Fruit fly (Drosophila melanogaster): ENCODE data around the gene neb.

Gene neb

DNA sequence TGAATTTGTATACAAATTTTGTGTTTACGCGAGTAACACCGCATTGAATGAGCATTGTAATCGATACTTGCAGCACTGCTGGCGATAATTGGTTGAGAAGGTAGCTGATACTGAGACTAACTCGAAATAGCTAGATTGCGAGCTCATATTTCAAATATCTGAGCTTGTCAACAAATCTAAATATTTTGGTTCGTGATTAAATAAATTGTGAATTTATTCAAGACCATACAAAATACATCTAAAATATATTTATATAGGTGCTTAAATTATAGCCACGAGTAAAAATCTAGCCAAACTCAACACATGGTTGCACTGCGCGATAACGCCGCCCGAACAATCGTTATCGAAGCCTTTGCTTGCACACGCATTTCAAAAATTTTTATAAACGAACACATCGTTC lies 18.2 kb downstream of the neb start, which contains the start of the genes Taf13 and nesd:
Taf13 (minus strand) TSS at position 56 of the 400 bp plus-strand sequence.
nesd (plus strand) TSS at position 179 of the 400 bp plus-strand sequence.
- TF ChIP-seq rn (GFP tag; IDR thresholded peaks at IDR 0.05): no peak
- TF ChIP-seq CG8301 (tag; optimal IDR thresholded peaks at IDR 0.05): no peak
- TF ChIP-seq fd96Ca (GFP tag; IDR thresholded peaks at IDR 0.05): no peak
- TF ChIP-seq CG17806 (tag; optimal IDR thresholded peaks at IDR 0.05): peak; percentile 19
- no peak for TF ChIP-seq Pif1A (GFP tag; optimal IDR thresholded peaks at IDR 0.05)
- no peak for TF ChIP-seq CG9948 (tag; optimal IDR thresholded peaks at IDR 0.05)
- TF ChIP-seq EcR (GFP tag; optimal IDR thresholded peaks at IDR 0.05): no peak
- TF ChIP-seq CG8159 (tag; optimal IDR thresholded peaks at IDR 0.05): peak; percentile 44
- no peak for TF ChIP-seq CG32121 (GFP tag; IDR thresholded peaks at IDR 0.05)
- no peak for TF ChIP-seq CG4496 (GFP tag; IDR thresholded peaks at IDR 0.05)
- TF ChIP-seq CG14655 (GFP tag; optimal IDR thresholded peaks at IDR 0.05): no peak
- no peak for TF ChIP-seq CG12605 (GFP tag; IDR thresholded peaks at IDR 0.05)
- TF ChIP-seq CG13204 (GFP tag; optimal IDR thresholded peaks at IDR 0.05): no peak
- TF ChIP-seq D1 (tag; optimal IDR thresholded peaks at IDR 0.05): no peak
- TF ChIP-seq gl (tag; optimal IDR thresholded peaks at IDR 0.05): no peak
- no peak for TF ChIP-seq Ets98B (GFP tag; IDR thresholded peaks at IDR 0.05)
- peak; percentile 37 for TF ChIP-seq CG15710 (tag; optimal IDR thresholded peaks at IDR 0.05)
- no peak for TF ChIP-seq Snoo (tag; optimal IDR thresholded peaks at IDR 0.05)
- TF ChIP-seq CG10348 (GFP tag; IDR thresholded peaks at IDR 0.05): no peak
- peak; percentile 49 for TF ChIP-seq Pif1B (GFP tag; optimal IDR thresholded peaks at IDR 0.05)
- TF ChIP-seq CG34367 (tag; optimal IDR thresholded peaks at IDR 0.05): no peak

DNA sequence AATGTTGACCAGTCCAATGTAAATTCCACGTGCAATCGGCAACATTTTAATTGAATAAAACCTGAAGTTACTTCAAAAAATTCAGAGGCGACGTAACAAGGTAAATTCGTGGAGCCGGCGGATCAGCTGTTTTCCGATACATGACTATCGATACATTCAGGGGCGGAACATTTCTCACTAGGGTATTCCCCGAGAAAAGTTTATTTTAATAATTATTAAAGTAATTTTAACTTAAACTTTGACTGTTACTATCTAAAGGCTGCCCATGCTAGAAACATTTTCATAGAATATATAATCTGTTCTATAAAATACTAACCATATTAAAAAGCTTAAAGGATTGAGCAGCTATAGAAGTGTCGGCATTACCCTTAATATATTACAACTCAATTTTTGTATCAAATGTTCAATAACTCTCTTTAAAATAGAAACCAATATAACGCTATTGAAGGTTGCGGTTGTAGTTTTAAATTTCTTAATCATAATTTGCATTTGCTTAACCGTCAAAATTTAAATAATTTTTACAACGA lies 21.6 kb downstream of the neb start, which contains the start of the genes mRpS18B and Kua:
mRpS18B (minus strand) TSS at position 149 of the 527 bp plus-strand sequence.
Kua (plus strand) TSS at position 477 of the 527 bp plus-strand sequence.
- TF ChIP-seq CG8159 (tag; optimal IDR thresholded peaks at IDR 0.05) (peak; percentile 55), CG14655 (GFP tag; optimal IDR thresholded peaks at IDR 0.05) (peak; percentile 41), D1 (tag; optimal IDR thresholded peaks at IDR 0.05) (peak; percentile 61), CG10348 (GFP tag; IDR thresholded peaks at IDR 0.05) (no peak), CG17806 (tag; optimal IDR thresholded peaks at IDR 0.05) (peak; percentile 39), CG15710 (tag; optimal IDR thresholded peaks at IDR 0.05) (peak; percentile 38), CG9948 (tag; optimal IDR thresholded peaks at IDR 0.05) (no peak), Ets98B (GFP tag; IDR thresholded peaks at IDR 0.05) (peak; percentile 46), CG4496 (GFP tag; IDR thresholded peaks at IDR 0.05) (peak; percentile 41; the same call in 1 of the 3 replicates), CG8301 (tag; optimal IDR thresholded peaks at IDR 0.05) (peak; percentile 28)

DNA sequence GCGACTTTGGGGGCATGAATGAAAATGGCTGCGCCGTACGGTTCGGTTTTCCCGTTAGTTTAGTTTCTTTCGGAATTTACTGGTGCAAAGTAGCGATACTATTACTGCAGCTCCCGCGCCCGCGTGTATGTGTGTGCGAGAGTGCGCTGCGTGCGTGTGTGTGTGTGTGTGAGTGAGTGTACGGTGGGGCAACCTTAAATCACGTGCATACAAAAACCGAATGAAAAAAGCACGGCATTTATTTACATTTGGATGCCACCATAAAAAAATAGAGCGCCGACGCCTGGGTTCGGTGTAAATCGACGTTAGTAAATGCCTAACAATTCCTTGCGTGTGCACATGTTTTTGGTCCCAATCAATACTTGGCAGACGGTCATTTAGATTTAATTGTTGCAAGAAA lies 22.2 kb downstream of the neb start:
- TF ChIP-seq CG12605 (GFP tag; IDR thresholded peaks at IDR 0.05): no peak
- no peak for TF ChIP-seq gl (tag; optimal IDR thresholded peaks at IDR 0.05)
- TF ChIP-seq rn (GFP tag; IDR thresholded peaks at IDR 0.05): no peak
- no peak for TF ChIP-seq CG10348 (GFP tag; IDR thresholded peaks at IDR 0.05)
- peak; percentile 8; the same call in 1 of the 3 replicates for TF ChIP-seq CG4496 (GFP tag; IDR thresholded peaks at IDR 0.05)
- no peak for TF ChIP-seq CG14655 (GFP tag; optimal IDR thresholded peaks at IDR 0.05)
- TF ChIP-seq CG17806 (tag; optimal IDR thresholded peaks at IDR 0.05): no peak
- TF ChIP-seq CG9948 (tag; optimal IDR thresholded peaks at IDR 0.05): no peak
- TF ChIP-seq Ets98B (GFP tag; IDR thresholded peaks at IDR 0.05): peak; percentile 22
- TF ChIP-seq Pif1B (GFP tag; optimal IDR thresholded peaks at IDR 0.05): no peak
- no peak for TF ChIP-seq CG8301 (tag; optimal IDR thresholded peaks at IDR 0.05)
- TF ChIP-seq EcR (GFP tag; optimal IDR thresholded peaks at IDR 0.05): no peak
- peak; percentile 13; the same call in 1 of the 3 replicates for TF ChIP-seq fd96Ca (GFP tag; IDR thresholded peaks at IDR 0.05)

DNA sequence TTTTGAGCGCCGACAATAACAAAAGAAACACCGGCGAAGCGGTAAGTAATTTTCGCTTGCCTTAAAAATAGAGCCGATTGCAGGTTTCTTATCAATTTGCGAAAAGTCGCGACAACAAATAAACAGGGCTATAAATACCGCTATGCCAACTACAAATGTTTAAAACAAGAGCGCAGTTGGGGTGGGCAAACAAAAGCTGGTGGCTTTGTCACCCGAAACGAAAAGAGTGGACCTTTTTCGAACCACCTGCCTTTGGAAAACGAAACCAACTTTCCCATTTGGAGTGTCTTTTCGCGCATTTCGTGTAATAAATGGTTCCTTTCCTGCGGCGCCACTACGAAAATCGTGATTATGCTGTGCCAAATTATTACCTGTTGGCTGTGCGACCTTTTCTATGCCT lies 22.6 kb downstream of the neb start:
- TF ChIP-seq CG8159 (tag; optimal IDR thresholded peaks at IDR 0.05): peak; percentile 87
- TF ChIP-seq CG12605 (GFP tag; IDR thresholded peaks at IDR 0.05): 0 out of 2 replicates have a peak, but pooled peaks have one; percentile 13
- no peak for TF ChIP-seq CG14655 (GFP tag; optimal IDR thresholded peaks at IDR 0.05)
- peak; percentile 5; the same call in 1 of the 2 replicates for TF ChIP-seq Ets98B (GFP tag; IDR thresholded peaks at IDR 0.05)

DNA sequence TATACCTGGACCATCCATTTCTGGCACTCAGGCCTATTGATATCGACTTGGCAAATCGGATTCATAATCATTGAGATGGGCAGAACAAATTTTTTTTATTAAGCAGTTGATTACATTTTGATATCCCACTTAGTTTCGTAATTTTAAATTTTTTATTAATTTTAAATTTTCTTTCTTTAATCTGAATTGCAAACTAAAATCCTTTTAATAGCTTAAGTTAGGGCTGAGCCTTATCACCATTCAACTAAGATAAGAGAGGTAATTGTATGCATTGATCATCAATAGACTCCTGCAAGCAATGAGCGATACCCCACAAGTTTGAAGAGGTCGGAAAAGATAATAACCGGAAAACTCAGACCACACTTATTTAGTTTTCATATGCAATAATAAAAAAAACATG lies 28.5 kb downstream of the neb start, which contains the start of gene CG13970:
CG13970 (minus strand) TSS at position 101 of the 400 bp plus-strand sequence.
- TF ChIP-seq CG10348 (GFP tag; IDR thresholded peaks at IDR 0.05) (no peak), CG14655 (GFP tag; optimal IDR thresholded peaks at IDR 0.05) (no peak), rn (GFP tag; IDR thresholded peaks at IDR 0.05) (no peak), D1 (tag; optimal IDR thresholded peaks at IDR 0.05) (no peak), CG17806 (tag; optimal IDR thresholded peaks at IDR 0.05) (no peak), CG34367 (tag; optimal IDR thresholded peaks at IDR 0.05) (no peak), gl (tag; optimal IDR thresholded peaks at IDR 0.05) (no peak), CG8301 (tag; optimal IDR thresholded peaks at IDR 0.05) (no peak), Snoo (tag; optimal IDR thresholded peaks at IDR 0.05) (no peak), Pif1A (GFP tag; optimal IDR thresholded peaks at IDR 0.05) (no peak)

DNA sequence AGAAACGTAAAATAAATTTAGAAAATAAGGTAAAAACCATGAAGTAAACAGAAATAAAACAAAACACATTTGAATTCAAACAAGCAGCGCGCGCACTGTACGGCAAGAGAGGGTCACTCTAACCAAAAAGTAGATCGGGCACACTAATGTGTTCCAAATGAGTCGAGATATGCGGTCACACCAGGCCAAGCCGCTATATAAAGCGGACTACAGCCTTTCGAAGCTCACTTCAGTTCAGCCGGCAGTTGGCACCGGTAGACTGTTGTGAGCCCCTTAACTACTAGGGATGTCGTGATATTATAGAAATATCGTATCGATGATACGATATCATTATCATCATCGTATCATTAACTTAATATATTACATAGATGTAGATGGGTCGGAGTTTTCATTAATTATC lies 29.0 kb downstream of the neb start:
- TF ChIP-seq Pif1A (GFP tag; optimal IDR thresholded peaks at IDR 0.05) (no peak), CG17806 (tag; optimal IDR thresholded peaks at IDR 0.05) (no peak), EcR (GFP tag; optimal IDR thresholded peaks at IDR 0.05) (no peak), Snoo (tag; optimal IDR thresholded peaks at IDR 0.05) (no peak), CG4496 (GFP tag; IDR thresholded peaks at IDR 0.05) (no peak), CG8301 (tag; optimal IDR thresholded peaks at IDR 0.05) (no peak), CG9948 (tag; optimal IDR thresholded peaks at IDR 0.05) (no peak), CG32121 (GFP tag; IDR thresholded peaks at IDR 0.05) (no peak), gl (tag; optimal IDR thresholded peaks at IDR 0.05) (no peak), CG10348 (GFP tag; IDR thresholded peaks at IDR 0.05) (no peak), CG34367 (tag; optimal IDR thresholded peaks at IDR 0.05) (no peak), Pif1B (GFP tag; optimal IDR thresholded peaks at IDR 0.05) (no peak)
